Worm (Caenorhabditis elegans) whole organism, young adult: ENCODE measurements around the gene F46C3.7.

ENCODE experiments used
- F10E7.11 ChIP-seq: sonication (generic microtip); optimal IDR thresholded peaks from 2 replicates; lab custom pipeline; 2017; ENCODE audit warnings: mild to moderate bottlenecking, missing genetic modification characterization, moderate library complexity, missing compliant biosample characterization
- F39B2.1 ChIP-seq: fragments of 200-800 bp; sonication (Bioruptor generic); IDR thresholded peaks from 2 replicates; pipeline ENCODE4 v1.3.6; 2022; ENCODE audit warnings: missing genetic modification reagents, missing genetic modification characterization, missing compliant biosample characterization
- F49E8.2 ChIP-seq: sonication (generic microtip); optimal IDR thresholded peaks from 3 replicates; lab custom pipeline; 2017; ENCODE audit warnings: missing genetic modification characterization, mild to moderate bottlenecking, missing compliant biosample characterization, antibody characterized with exemption, moderate library complexity; ENCODE audit not compliant: insufficient read depth
- T07F8.4 ChIP-seq: sonication (generic microtip); optimal IDR thresholded peaks from 2 replicates; lab custom pipeline; 2016; ENCODE audit warnings: mild to moderate bottlenecking, missing genetic modification characterization, moderate library complexity, missing compliant biosample characterization
- Y67H2A.10 ChIP-seq: fragments of 200-800 bp; sonication (Bioruptor generic); conservative IDR thresholded peaks from 2 replicates; pipeline ENCODE4 v1.3.6; 2022; ENCODE audit warnings: missing genetic modification reagents, missing genetic modification characterization, missing compliant biosample characterization
- Y79H2A.3 ChIP-seq: fragments of 200-800 bp; sonication (Bioruptor generic); conservative IDR thresholded peaks from 2 replicates; pipeline ENCODE4 v1.3.6; 2022; ENCODE audit warnings: missing genetic modification reagents, missing genetic modification characterization, missing compliant biosample characterization
- ZK185.1 ChIP-seq: sonication (generic microtip); optimal IDR thresholded peaks from 2 replicates; lab custom pipeline; 2016; ENCODE audit warnings: mild to moderate bottlenecking, missing genetic modification characterization, missing compliant biosample characterization; ENCODE audit not compliant: poor library complexity, severe bottlenecking
- ceh-100 ChIP-seq: fragments of 200-800 bp; sonication (Bioruptor generic); IDR thresholded peaks from 2 replicates; pipeline ENCODE4 v1.3.6; 2022; ENCODE audit warnings: missing genetic modification reagents, missing genetic modification characterization, missing compliant biosample characterization
- ceh-58 ChIP-seq: fragments of 200-800 bp; sonication (Bioruptor generic); IDR thresholded peaks from 2 replicates; pipeline ENCODE4 v1.3.6; 2022; ENCODE audit warnings: missing genetic modification characterization, missing compliant biosample characterization
- chd-7 ChIP-seq: sonication (generic microtip); optimal IDR thresholded peaks from 2 replicates; lab custom pipeline; 2016; ENCODE audit warnings: mild to moderate bottlenecking, missing genetic modification characterization, moderate library complexity, missing compliant biosample characterization
- hlh-12 ChIP-seq: sonication (generic microtip); optimal IDR thresholded peaks from 2 replicates; lab custom pipeline; 2016; ENCODE audit warnings: missing genetic modification characterization, missing compliant biosample characterization
- hmg-20 ChIP-seq: fragments of 200-800 bp; sonication (Bioruptor generic); IDR thresholded peaks from 2 replicates; pipeline ENCODE4 v1.3.6; 2022; ENCODE audit warnings: missing genetic modification reagents, missing genetic modification characterization, missing compliant biosample characterization
- lsl-1 ChIP-seq: fragments of 200-800 bp; sonication (Bioruptor generic); optimal IDR thresholded peaks from 2 replicates; lab custom pipeline; 2018; ENCODE audit warnings: mild to moderate bottlenecking, missing genetic modification characterization, moderate library complexity, missing compliant biosample characterization
- madf-10 ChIP-seq: sonication (generic microtip); optimal IDR thresholded peaks from 2 replicates; lab custom pipeline; 2016; ENCODE audit warnings: mild to moderate bottlenecking, missing genetic modification characterization, missing compliant biosample characterization
- mes-4 ChIP-seq: sonication (generic microtip); optimal IDR thresholded peaks from 2 replicates; lab custom pipeline; 2016; ENCODE audit warnings: missing genotype, missing genetic modification characterization, missing compliant biosample characterization
- mxl-1 ChIP-seq: sonication (generic microtip); optimal IDR thresholded peaks from 2 replicates; lab custom pipeline; 2016; ENCODE audit warnings: missing genetic modification characterization, missing compliant biosample characterization
- nfya-2 ChIP-seq: fragments of 200-800 bp; sonication (Bioruptor generic); IDR thresholded peaks from 2 replicates; pipeline ENCODE4 v1.3.6; 2022; ENCODE audit warnings: missing genetic modification reagents, missing genetic modification characterization, missing compliant biosample characterization
- nhr-120 ChIP-seq: fragments of 200-800 bp; sonication (Bioruptor generic); IDR thresholded peaks from 2 replicates; pipeline ENCODE4 v1.3.6; 2022; ENCODE audit warnings: missing genetic modification characterization, missing compliant biosample characterization
- nhr-27 ChIP-seq: fragments of 200-800 bp; sonication (Bioruptor generic); optimal IDR thresholded peaks from 2 replicates; lab custom pipeline; 2018; ENCODE audit warnings: mild to moderate bottlenecking, missing genetic modification characterization, moderate library complexity, missing compliant biosample characterization
- nhr-90 ChIP-seq: sonication (generic microtip); optimal IDR thresholded peaks from 2 replicates; lab custom pipeline; 2016; ENCODE audit warnings: missing genotype, mild to moderate bottlenecking, missing genetic modification characterization, missing compliant biosample characterization
- sea-2 ChIP-seq: fragments of 200-800 bp; sonication (Bioruptor generic); IDR thresholded peaks from 2 replicates; pipeline ENCODE4 v1.3.6; 2022; ENCODE audit warnings: missing genetic modification characterization, missing compliant biosample characterization
- snpc-1.1 ChIP-seq: sonication (generic microtip); optimal IDR thresholded peaks from 2 replicates; lab custom pipeline; 2017; ENCODE audit warnings: missing genetic modification characterization, mild to moderate bottlenecking, missing compliant biosample characterization, antibody characterized with exemption, moderate library complexity, missing genotype, missing genetic modification reagents; ENCODE audit not compliant: insufficient read depth
- sptf-2 ChIP-seq: fragments of 200-800 bp; sonication (Bioruptor generic); optimal IDR thresholded peaks from 2 replicates; lab custom pipeline; 2018; ENCODE audit warnings: mild to moderate bottlenecking, missing genetic modification characterization, missing compliant biosample characterization
- tbp1 ChIP-seq: fragments of 200-800 bp; sonication (Bioruptor generic); optimal IDR thresholded peaks from 2 replicates; lab custom pipeline; 2018; ENCODE audit warnings: mild to moderate bottlenecking, missing genetic modification characterization, missing compliant biosample characterization
- tbx-9 ChIP-seq: sonication (generic microtip); optimal IDR thresholded peaks from 2 replicates; lab custom pipeline; 2016; ENCODE audit warnings: borderline replicate concordance, missing genetic modification characterization, inconsistent platforms, missing compliant biosample characterization
- tlf-1 ChIP-seq: fragments of 200-800 bp; sonication (Bioruptor generic); optimal IDR thresholded peaks from 2 replicates; lab custom pipeline; 2018; ENCODE audit warnings: mild to moderate bottlenecking, missing genetic modification characterization, missing compliant biosample characterization
- unc-130 ChIP-seq: sonication (generic microtip); optimal IDR thresholded peaks from 2 replicates; lab custom pipeline; 2016; ENCODE audit warnings: missing genetic modification reagents, missing genetic modification characterization, missing compliant biosample characterization
- unc-62 ChIP-seq: fragments of 150-350 bp; optimal IDR thresholded peaks from 2 replicates; lab custom pipeline; 2014; ENCODE audit warnings: missing biosample characterization, missing genetic modification reagents, missing genetic modification characterization
- zim-3 ChIP-seq: sonication (generic microtip); optimal IDR thresholded peaks from 2 replicates; lab custom pipeline; 2017; ENCODE audit warnings: mild to moderate bottlenecking, missing genetic modification characterization, moderate library complexity, missing compliant biosample characterization
- ztf-22 ChIP-seq: fragments of 200-800 bp; sonication (Bioruptor generic); optimal IDR thresholded peaks from 2 replicates; lab custom pipeline; 2018; ENCODE audit warnings: mild to moderate bottlenecking, missing genetic modification characterization, moderate library complexity, missing compliant biosample characterization
- ztf-25 ChIP-seq: fragments of 200-800 bp; sonication (Bioruptor generic); IDR thresholded peaks from 2 replicates; pipeline ENCODE4 v1.3.6; 2022; ENCODE audit warnings: missing genetic modification reagents, missing genetic modification characterization, missing compliant biosample characterization
- ztf-26 ChIP-seq: sonication (generic microtip); optimal IDR thresholded peaks from 2 replicates; lab custom pipeline; 2017; ENCODE audit warnings: missing genetic modification characterization, missing compliant biosample characterization
- ztf-3 ChIP-seq: fragments of 200-800 bp; sonication (Bioruptor generic); optimal IDR thresholded peaks from 2 replicates; lab custom pipeline; 2018; ENCODE audit warnings: mild to moderate bottlenecking, missing genetic modification characterization, missing compliant biosample characterization

Gene F46C3.7

ce11 chrX:11456665-11457064, 16.8 kb downstream of the F46C3.7 start:
- TF ChIP-seq hmg-20 (no peak), Y67H2A.10 (GFP tag; lab: Robert Waterston, UW) (no peak), sea-2 (GFP tag; lab: Robert Waterston, UW) (no peak), nhr-120 (no peak), hlh-12 (tag; lab: Kevin White, UChicago) (no peak), nhr-90 (no peak)

DNA sequence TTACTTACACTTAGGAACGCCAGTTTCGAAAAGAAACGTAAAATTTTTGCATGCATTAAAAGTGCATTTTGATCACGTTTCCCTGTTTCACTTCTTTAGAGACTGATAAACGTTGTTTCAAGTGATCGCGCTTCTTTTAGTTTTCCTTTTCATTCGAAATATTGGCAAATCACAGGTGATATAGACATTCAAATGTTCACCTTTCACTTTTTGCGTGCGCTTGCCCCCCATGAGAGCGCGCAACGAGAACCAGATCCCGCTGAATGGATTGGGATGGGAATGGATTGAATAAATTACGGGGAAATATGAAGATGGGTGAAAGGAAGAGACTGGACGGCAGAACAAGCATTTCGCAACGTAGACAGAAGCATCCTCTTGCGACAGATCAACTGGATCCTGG, 21.7 kb downstream of the F46C3.7 start:
- TF ChIP-seq mes-4 (no peak), zim-3 (tag; lab: Kevin White, UChicago) (peak; percentile 2)

ce11 chrX:11462112-11462511, 22.3 kb downstream of the F46C3.7 start:
- no peak for TF ChIP-seq tbp1 (GFP tag; lab: Kevin White, UChicago)
- no peak for TF ChIP-seq sptf-2 (GFP tag; lab: Kevin White, UChicago)
- TF ChIP-seq mxl-1 (tag; lab: Kevin White, UChicago), result no peak
- no peak for TF ChIP-seq ceh-58 (GFP tag; lab: Robert Waterston, UW)
- TF ChIP-seq hlh-12 (tag; lab: Kevin White, UChicago), result no peak
- TF ChIP-seq ceh-100 (GFP tag; lab: Robert Waterston, UW), result no peak
- TF ChIP-seq tbx-9 (tag; lab: Kevin White, UChicago), result no peak
- TF ChIP-seq T07F8.4 (tag; lab: Kevin White, UChicago), result no peak
- TF ChIP-seq ztf-3 (GFP tag; lab: Kevin White, UChicago), result no peak
- no peak for TF ChIP-seq tlf-1 (GFP tag; lab: Kevin White, UChicago)
- no peak for TF ChIP-seq unc-130 (GFP tag; lab: Kevin White, UChicago)

ce11 chrX:11463005-11463404, 23.2 kb downstream of the F46C3.7 start:
- TF ChIP-seq nhr-120, result no peak
- no peak for TF ChIP-seq ztf-26
- no peak for TF ChIP-seq ztf-25
- no peak for TF ChIP-seq ZK185.1 (tag; lab: Kevin White, UChicago)
- TF ChIP-seq F10E7.11 (tag; lab: Kevin White, UChicago), result no peak
- no peak for TF ChIP-seq nfya-2 (GFP tag; lab: Robert Waterston, UW)
- TF ChIP-seq unc-62 (GFP tag; lab: Kevin White, UChicago), result no peak
- no peak for TF ChIP-seq chd-7 (tag; lab: Kevin White, UChicago)

DNA sequence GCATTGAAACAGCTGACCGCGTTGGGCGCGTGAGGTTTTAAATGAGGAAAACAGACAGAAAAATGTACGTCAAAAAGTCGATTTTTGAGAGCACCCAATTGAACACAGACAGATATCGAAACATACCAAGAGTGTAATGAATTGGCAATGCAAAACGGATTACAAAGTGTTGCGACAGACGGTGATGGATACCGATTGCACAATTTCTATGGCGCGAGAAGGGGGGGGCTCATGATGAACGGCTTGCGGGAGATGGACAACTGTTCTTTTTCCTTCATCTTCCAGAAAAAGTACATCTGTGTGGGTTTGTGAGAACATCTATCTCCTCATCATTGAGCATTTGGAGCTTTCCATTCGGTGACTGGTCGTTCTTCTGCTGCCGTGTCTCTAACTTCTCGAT, 23.7 kb downstream of the F46C3.7 start:
- TF ChIP-seq F39B2.1 (GFP tag; lab: Robert Waterston, UW) (no peak), Y67H2A.10 (GFP tag; lab: Robert Waterston, UW) (no peak), nhr-27 (tag; lab: Kevin White, UChicago) (no peak), madf-10 (tag; lab: Kevin White, UChicago) (no peak), F49E8.2 (tag; lab: Kevin White, UChicago) (no peak), lsl-1 (GFP tag; lab: Kevin White, UChicago) (no peak), snpc-1.1 (no peak), Y79H2A.3 (no peak), ztf-22 (GFP tag; lab: Kevin White, UChicago) (no peak)
